Worm (Caenorhabditis elegans) whole organism, mixed stage, embryonic: ENCODE measurements around the gene taf-13.

ENCODE experiments used
- bed-3 ChIP-seq: fragments of 200-800 bp; sonication (Bioruptor generic); optimal IDR thresholded peaks from 3 replicates; lab custom pipeline; 2018; ENCODE audit warnings: mild to moderate bottlenecking, missing genetic modification characterization, moderate library complexity, missing compliant biosample characterization
- blmp-1 ChIP-seq: fragments of 150-350 bp; optimal IDR thresholded peaks from 2 replicates; lab custom pipeline; 2014; ENCODE audit warnings: missing biosample characterization, missing genetic modification characterization
- ceh-39 ChIP-seq: fragments of 150-350 bp; optimal IDR thresholded peaks from 2 replicates; lab custom pipeline; 2014; ENCODE audit warnings: missing biosample characterization, missing genetic modification characterization
- ceh-43 ChIP-seq: fragments of 200-800 bp; sonication (Bioruptor generic); optimal IDR thresholded peaks from 2 replicates; lab custom pipeline; 2018; ENCODE audit warnings: mild to moderate bottlenecking, missing genetic modification characterization, moderate library complexity, missing compliant biosample characterization
- ceh-83 ChIP-seq: fragments of 200-800 bp; sonication (Bioruptor generic); optimal IDR thresholded peaks from 2 replicates; lab custom pipeline; 2018; ENCODE audit warnings: mild to moderate bottlenecking, missing genetic modification characterization, missing compliant biosample characterization
- ces-1 ChIP-seq: fragments of 150-350 bp; optimal IDR thresholded peaks from 2 replicates; lab custom pipeline; 2014; ENCODE audit warnings: missing biosample characterization, missing genetic modification reagents, missing genetic modification characterization
- cnd-1 ChIP-seq: fragments of 200-800 bp; sonication (Bioruptor generic); optimal IDR thresholded peaks from 2 replicates; lab custom pipeline; 2018; ENCODE audit warnings: mild to moderate bottlenecking, missing genetic modification characterization, missing compliant biosample characterization
- drap-1 ChIP-seq: fragments of 200-800 bp; sonication (Bioruptor generic); optimal IDR thresholded peaks from 3 replicates; lab custom pipeline; 2018; ENCODE audit warnings: mild to moderate bottlenecking, missing genetic modification characterization, missing compliant biosample characterization
- elt-1 ChIP-seq: sonication (generic microtip); optimal IDR thresholded peaks from 2 replicates; lab custom pipeline; 2017; ENCODE audit warnings: missing genetic modification characterization, mild to moderate bottlenecking, missing compliant biosample characterization, antibody characterized with exemption, moderate library complexity, borderline replicate concordance; ENCODE audit not compliant: insufficient read depth
- elt-3 ChIP-seq: fragments of 150-350 bp; optimal IDR thresholded peaks from 2 replicates; lab custom pipeline; 2014; ENCODE audit warnings: missing biosample characterization, missing genetic modification characterization
- flh-1 ChIP-seq: fragments of 200-800 bp; sonication (Bioruptor generic); optimal IDR thresholded peaks from 2 replicates; lab custom pipeline; 2018; ENCODE audit warnings: mild to moderate bottlenecking, missing genetic modification characterization, moderate library complexity, missing compliant biosample characterization
- ham-2 ChIP-seq: fragments of 200-800 bp; sonication (Bioruptor generic); optimal IDR thresholded peaks from 2 replicates; lab custom pipeline; 2018; ENCODE audit warnings: mild to moderate bottlenecking, missing genetic modification characterization, missing compliant biosample characterization
- hlh-1 ChIP-seq: fragments of 150-350 bp; optimal IDR thresholded peaks from 2 replicates; lab custom pipeline; 2014; ENCODE audit warnings: missing biosample characterization, missing genetic modification reagents, missing genetic modification characterization
- lin-13 ChIP-seq: fragments of 150-350 bp; optimal IDR thresholded peaks from 2 replicates; lab custom pipeline; 2014; ENCODE audit warnings: missing biosample characterization, missing genetic modification characterization
- lin-32 ChIP-seq: fragments of 200-800 bp; sonication (Bioruptor generic); optimal IDR thresholded peaks from 2 replicates; lab custom pipeline; 2018; ENCODE audit warnings: mild to moderate bottlenecking, missing genetic modification characterization, missing compliant biosample characterization
- lsy-2 ChIP-seq: fragments of 150-350 bp; optimal IDR thresholded peaks from 2 replicates; lab custom pipeline; 2014; ENCODE audit warnings: missing biosample characterization, missing genetic modification characterization
- mab-5 ChIP-seq: fragments of 150-350 bp; optimal IDR thresholded peaks from 2 replicates; lab custom pipeline; 2014; ENCODE audit warnings: missing biosample characterization, missing genetic modification characterization
- mep-1 ChIP-seq: fragments of 150-350 bp; optimal IDR thresholded peaks from 2 replicates; lab custom pipeline; 2017; ENCODE audit warnings: missing biosample characterization, missing genetic modification reagents, missing genetic modification characterization, inconsistent platforms
- mls-2 ChIP-seq: sonication (generic microtip); optimal IDR thresholded peaks from 2 replicates; lab custom pipeline; 2016; ENCODE audit warnings: mild to moderate bottlenecking, missing genetic modification characterization, moderate library complexity, missing compliant biosample characterization
- nhr-12 ChIP-seq: fragments of 150-350 bp; optimal IDR thresholded peaks from 2 replicates; lab custom pipeline; 2014; ENCODE audit warnings: missing biosample characterization, missing genetic modification characterization
- nhr-2 ChIP-seq: fragments of 150-350 bp; optimal IDR thresholded peaks from 2 replicates; lab custom pipeline; 2014; ENCODE audit warnings: missing biosample characterization, missing genetic modification characterization
- nhr-28 ChIP-seq: fragments of 150-350 bp; optimal IDR thresholded peaks from 2 replicates; lab custom pipeline; 2014; ENCODE audit warnings: missing biosample characterization, missing genetic modification characterization
- nhr-76 ChIP-seq: sonication (generic microtip); optimal IDR thresholded peaks from 2 replicates; lab custom pipeline; 2017; ENCODE audit warnings: missing biosample characterization, missing genetic modification characterization
- pha-4 ChIP-seq: fragments of 150-350 bp; optimal IDR thresholded peaks from 2 replicates; lab custom pipeline; 2018; ENCODE audit warnings: missing biosample characterization, missing genetic modification reagents, missing genetic modification characterization
- sem-2 ChIP-seq: fragments of 200-800 bp; sonication (Bioruptor generic); optimal IDR thresholded peaks from 2 replicates; lab custom pipeline; 2018; ENCODE audit warnings: mild to moderate bottlenecking, missing genetic modification characterization, missing compliant biosample characterization
- snpc-4 ChIP-seq: fragments of 150-350 bp; optimal IDR thresholded peaks from 2 replicates; lab custom pipeline; 2014; ENCODE audit warnings: missing biosample characterization, missing genetic modification characterization
- sptf-1 ChIP-seq: sonication (generic microtip); optimal IDR thresholded peaks from 2 replicates; lab custom pipeline; 2017; ENCODE audit warnings: mild to moderate bottlenecking, missing genetic modification characterization, moderate library complexity, missing compliant biosample characterization
- tbx-8 ChIP-seq: fragments of 200-800 bp; sonication (Bioruptor generic); optimal IDR thresholded peaks from 2 replicates; lab custom pipeline; 2018; ENCODE audit warnings: mild to moderate bottlenecking, missing genetic modification characterization, moderate library complexity, missing compliant biosample characterization
- unc-120 ChIP-seq: sonication (generic microtip); optimal IDR thresholded peaks from 2 replicates; lab custom pipeline; 2017; ENCODE audit warnings: missing genetic modification characterization, missing compliant biosample characterization; ENCODE audit not compliant: poor library complexity, severe bottlenecking
- unc-39 ChIP-seq: fragments of 150-350 bp; optimal IDR thresholded peaks from 2 replicates; lab custom pipeline; 2014; ENCODE audit warnings: missing biosample characterization, missing genetic modification characterization
- unc-62 ChIP-seq: fragments of 150-350 bp; optimal IDR thresholded peaks from 2 replicates; lab custom pipeline; 2014; ENCODE audit warnings: missing biosample characterization, missing genetic modification reagents, missing genetic modification characterization
- zip-8 ChIP-seq: fragments of 150-350 bp; optimal IDR thresholded peaks from 2 replicates; lab custom pipeline; 2014; ENCODE audit warnings: missing biosample characterization, missing genetic modification characterization
- ztf-11 ChIP-seq: fragments of 150-350 bp; optimal IDR thresholded peaks from 2 replicates; lab custom pipeline; 2014; ENCODE audit warnings: missing biosample characterization, missing genetic modification characterization

taf-13 gene

DNA sequence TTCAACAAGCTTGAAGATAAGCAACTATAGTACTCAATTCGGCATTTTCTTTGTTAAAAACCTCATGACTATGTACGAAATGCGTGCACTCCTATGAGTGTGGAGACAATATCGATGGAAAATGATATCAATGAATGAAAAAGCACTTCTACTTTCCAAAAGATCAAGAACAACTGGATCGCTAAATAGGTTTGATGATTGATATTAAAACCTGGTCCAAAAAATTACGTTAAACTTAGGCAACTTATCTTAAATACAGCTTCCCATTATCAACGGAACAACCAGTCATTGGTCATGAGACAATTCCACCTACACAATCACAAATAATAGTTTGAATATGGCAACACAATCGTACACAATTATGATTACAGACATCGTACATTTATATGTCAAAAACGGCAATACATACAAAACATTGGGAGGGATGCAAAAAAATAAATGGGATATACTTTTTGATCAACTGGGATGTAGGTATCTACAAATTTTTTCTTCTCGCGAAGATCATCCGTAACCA is 45.7 kb downstream of the taf-13 start:
- TF ChIP-seq unc-120 (tag; lab: Kevin White, UChicago) (no peak), elt-1 (tag; lab: Kevin White, UChicago) (no peak), blmp-1 (tag; lab: Kevin White, UChicago) (no peak), cnd-1 (tag; lab: Kevin White, UChicago) (no peak), mab-5 (tag; lab: Kevin White, UChicago) (no peak), mls-2 (no peak), pha-4 (no peak), flh-1 (GFP tag; lab: Kevin White, UChicago) (no peak), unc-39 (no peak), nhr-76 (tag; lab: Kevin White, UChicago) (no peak), lin-13 (tag; lab: Kevin White, UChicago) (no peak), sptf-1 (tag; lab: Kevin White, UChicago) (no peak), tbx-8 (GFP tag; lab: Kevin White, UChicago) (no peak), ham-2 (GFP tag; lab: Kevin White, UChicago) (no peak), hlh-1 (tag; lab: Kevin White, UChicago) (no peak), unc-62 (no peak), lin-32 (GFP tag; lab: Kevin White, UChicago) (no peak)

DNA sequence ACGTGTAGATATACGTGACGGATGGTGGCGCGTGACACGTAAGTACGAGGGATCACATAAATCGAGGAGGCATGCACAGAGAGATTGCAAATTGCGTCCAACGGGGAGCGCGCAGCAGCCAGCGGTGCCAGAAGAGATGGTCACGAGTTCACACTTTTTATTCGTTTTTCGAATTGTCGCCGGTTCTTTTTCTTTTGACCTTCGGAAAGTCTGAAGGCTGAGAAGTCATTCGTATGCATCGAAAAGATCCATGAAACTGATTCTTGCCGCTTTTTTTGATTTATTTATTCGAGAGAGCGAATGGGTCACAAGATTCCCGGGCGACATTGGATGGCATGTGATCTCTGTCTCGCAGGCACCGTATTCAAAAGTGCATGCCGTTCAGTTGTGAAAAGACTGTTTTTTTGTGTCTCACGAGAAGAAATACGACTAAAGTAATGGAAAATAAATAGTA is 46.4 kb downstream of the taf-13 start:
- no peak for TF ChIP-seq ces-1 (GFP tag; lab: Kevin White, UChicago)
- TF ChIP-seq mls-2: no peak
- no peak for TF ChIP-seq flh-1 (GFP tag; lab: Kevin White, UChicago)
- no peak for TF ChIP-seq drap-1 (GFP tag; lab: Kevin White, UChicago)
- no peak for TF ChIP-seq ceh-43 (GFP tag; lab: Kevin White, UChicago)
- TF ChIP-seq unc-39: no peak
- TF ChIP-seq lsy-2 (tag; lab: Kevin White, UChicago): no peak
- TF ChIP-seq nhr-76 (tag; lab: Kevin White, UChicago): no peak
- no peak for TF ChIP-seq sptf-1 (tag; lab: Kevin White, UChicago)
- TF ChIP-seq snpc-4 (tag; lab: Kevin White, UChicago): no peak
- no peak for TF ChIP-seq unc-120 (tag; lab: Kevin White, UChicago)
- TF ChIP-seq mab-5 (tag; lab: Kevin White, UChicago): no peak
- no peak for TF ChIP-seq lin-32 (GFP tag; lab: Kevin White, UChicago)
- no peak for TF ChIP-seq ceh-39

DNA sequence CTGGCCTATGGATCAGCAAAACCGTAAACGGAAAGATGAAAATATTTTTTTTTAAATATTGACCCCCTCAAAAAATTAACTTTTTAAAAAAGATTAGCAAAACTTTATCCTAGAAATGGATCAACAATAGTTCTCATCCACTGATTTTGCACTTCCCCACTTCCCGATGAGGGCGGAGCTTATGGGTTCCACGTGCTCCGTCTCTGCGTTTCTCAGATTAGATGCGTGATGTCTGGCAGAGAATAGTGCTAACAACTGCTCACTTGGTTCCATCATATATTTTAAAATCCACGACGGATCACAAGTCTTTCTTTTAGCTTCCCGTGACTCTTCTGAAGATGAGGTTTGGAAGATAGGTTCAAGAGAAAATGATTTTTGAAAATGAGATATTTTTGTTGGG is 47.1 kb downstream of the taf-13 start:
- TF ChIP-seq mls-2 (no peak), snpc-4 (tag; lab: Kevin White, UChicago) (no peak), bed-3 (GFP tag; lab: Kevin White, UChicago) (no peak), unc-62 (peak; percentile 13), hlh-1 (tag; lab: Kevin White, UChicago) (peak; percentile 85), ztf-11 (no peak), unc-120 (tag; lab: Kevin White, UChicago) (peak; percentile 85), pha-4 (no peak), mep-1 (tag; lab: Kevin White, UChicago) (no peak), elt-1 (tag; lab: Kevin White, UChicago) (no peak)

DNA sequence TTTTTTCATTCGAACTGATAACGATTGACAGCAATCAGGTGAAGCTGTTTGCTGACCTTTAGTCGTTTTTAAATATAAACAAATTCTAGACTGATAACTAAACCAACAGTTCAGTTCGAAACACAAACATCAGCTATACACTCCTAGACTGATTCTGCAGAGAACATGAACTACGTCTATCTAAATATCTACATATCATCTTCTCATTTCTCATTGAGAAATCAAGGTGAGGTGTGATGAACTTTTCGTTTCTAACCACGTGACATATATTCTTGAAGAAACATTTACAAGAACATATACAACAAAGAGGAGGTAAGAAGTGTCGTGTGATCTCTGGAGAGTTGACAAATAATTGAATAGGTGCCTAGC is 48.2 kb downstream of the taf-13 start:
- no peak for TF ChIP-seq elt-3 (tag; lab: Kevin White, UChicago)

DNA sequence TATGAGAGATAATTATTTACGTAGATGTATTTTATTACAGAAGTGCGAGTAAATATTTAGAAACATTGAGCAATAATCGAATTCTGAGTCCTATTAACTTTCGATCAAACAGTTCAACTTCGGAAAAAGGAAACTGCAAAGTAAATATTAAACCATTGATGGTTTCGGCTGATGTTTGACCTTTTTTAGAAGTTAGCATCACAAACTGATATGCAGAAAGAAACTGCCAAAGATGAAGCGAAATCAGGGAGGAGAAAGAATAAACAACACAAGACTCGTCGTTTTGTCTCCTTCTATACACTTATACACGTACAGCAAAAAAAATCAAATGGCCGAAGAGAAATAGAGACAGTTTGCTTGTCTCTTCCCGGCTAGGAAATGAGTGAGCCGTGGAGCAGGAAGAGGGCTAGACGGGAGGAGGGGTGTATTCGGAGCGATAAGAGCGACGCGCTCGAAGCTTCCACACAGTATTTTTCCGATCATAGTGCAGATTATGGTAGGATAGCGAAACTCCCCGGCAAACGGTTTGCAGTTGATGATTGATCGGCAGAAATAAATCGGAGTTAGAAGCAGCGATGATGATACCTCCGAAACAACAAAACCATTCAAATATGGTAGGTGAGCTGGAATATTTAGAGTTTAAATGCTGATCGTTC is 48.7 kb downstream of the taf-13 start:
- TF ChIP-seq mls-2 (no peak), ham-2 (GFP tag; lab: Kevin White, UChicago) (no peak), lsy-2 (tag; lab: Kevin White, UChicago) (no peak), elt-1 (tag; lab: Kevin White, UChicago) (no peak), sem-2 (GFP tag; lab: Kevin White, UChicago) (no peak), bed-3 (GFP tag; lab: Kevin White, UChicago) (no peak), tbx-8 (GFP tag; lab: Kevin White, UChicago) (no peak), drap-1 (GFP tag; lab: Kevin White, UChicago) (no peak), elt-3 (tag; lab: Kevin White, UChicago) (no peak), nhr-12 (no peak), nhr-28 (tag; lab: Kevin White, UChicago) (no peak), ceh-83 (GFP tag; lab: Kevin White, UChicago) (no peak), flh-1 (GFP tag; lab: Kevin White, UChicago) (no peak), sptf-1 (tag; lab: Kevin White, UChicago) (no peak), nhr-2 (tag; lab: Kevin White, UChicago) (no peak), unc-62 (no peak), pha-4 (no peak), zip-8 (no peak), mep-1 (tag; lab: Kevin White, UChicago) (no peak), cnd-1 (tag; lab: Kevin White, UChicago) (no peak)
- TF ChIP-seq, all 35 proteins: peak for 0
